Fruit fly (Drosophila melanogaster) whole organism, pupa: ENCODE data around the gene CG8677.

Experiments used
- CG13204 ChIP-seq: fragments of 200-800 bp; sonication (Bioruptor generic); optimal IDR thresholded peaks from 2 replicates; lab custom pipeline; 2018; ENCODE audit warnings: missing biosample characterization, mild to moderate bottlenecking, missing genetic modification characterization, moderate library complexity
- CG14655 ChIP-seq: fragments of 200-800 bp; sonication (Bioruptor generic); optimal IDR thresholded peaks from 3 replicates; lab custom pipeline; 2017; ENCODE audit warnings: mild to moderate bottlenecking, missing biosample characterization, missing genetic modification reagents, missing genetic modification characterization
- CG15710 ChIP-seq: fragments of 200-800 bp; sonication (Bioruptor generic); optimal IDR thresholded peaks from 2 replicates; lab custom pipeline; 2018; ENCODE audit warnings: missing biosample characterization, mild to moderate bottlenecking, missing genetic modification characterization, moderate library complexity
- CG17806 ChIP-seq: fragments of 200-800 bp; sonication (Bioruptor generic); optimal IDR thresholded peaks from 2 replicates; lab custom pipeline; 2018; ENCODE audit warnings: missing biosample characterization, mild to moderate bottlenecking, missing genetic modification characterization, moderate library complexity
- CG32121 ChIP-seq: fragments of 200-800 bp; sonication (Bioruptor generic); IDR thresholded peaks from 2 replicates; pipeline ENCODE4 v1.3.6; 2022; ENCODE audit warnings: missing biosample characterization, missing genetic modification characterization
- CG34367 ChIP-seq: fragments of 200-800 bp; sonication (Bioruptor generic); optimal IDR thresholded peaks from 2 replicates; lab custom pipeline; 2018; ENCODE audit warnings: missing biosample characterization, mild to moderate bottlenecking, missing genetic modification characterization
- CG8159 ChIP-seq: fragments of 200-800 bp; sonication (Bioruptor generic); optimal IDR thresholded peaks from 3 replicates; lab custom pipeline; 2018; ENCODE audit warnings: missing biosample characterization, mild to moderate bottlenecking, missing genetic modification characterization, moderate library complexity
- Snoo ChIP-seq: fragments of 200-800 bp; sonication (Bioruptor generic); optimal IDR thresholded peaks from 3 replicates; lab custom pipeline; 2017; ENCODE audit warnings: missing biosample characterization, mild to moderate bottlenecking, missing genetic modification characterization, inconsistent platforms

DNA sequence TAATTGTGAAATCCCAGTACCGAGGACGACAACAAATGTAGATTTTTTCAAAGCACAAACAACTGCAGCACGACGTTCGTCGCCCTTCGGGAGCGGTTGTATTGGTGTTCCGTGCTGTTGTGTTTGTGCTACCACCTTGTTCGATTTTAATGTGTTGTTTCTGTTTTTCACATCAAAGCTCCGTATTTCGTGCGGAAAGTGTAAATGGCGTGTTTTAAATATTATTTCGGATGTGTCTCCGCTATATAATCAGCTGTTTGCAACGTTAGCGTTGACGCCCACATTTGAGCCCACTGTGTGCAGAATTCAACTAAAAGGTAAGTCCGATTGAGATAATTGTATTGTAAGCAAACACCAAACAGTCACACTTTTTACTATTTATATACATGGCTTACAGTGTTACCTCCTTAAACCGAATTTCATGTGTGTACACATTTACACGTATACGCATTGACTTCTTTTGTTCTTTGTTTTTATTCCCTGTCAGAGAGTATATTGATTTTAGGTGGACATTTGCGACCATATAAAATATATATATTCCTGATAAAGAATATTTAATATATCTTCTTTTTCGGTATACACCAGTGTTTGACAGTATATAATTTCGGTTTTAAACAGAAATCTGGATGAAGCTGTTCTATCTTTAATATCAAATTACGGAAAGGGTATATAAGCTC is 42.5 kb downstream of the CG8677 start:
- TF ChIP-seq CG14655 = no peak
- no peak for TF ChIP-seq CG8159 (tag; lab: Kevin White, UChicago)
- peak; percentile 4 for TF ChIP-seq CG17806 (tag; lab: Kevin White, UChicago)
- no peak for TF ChIP-seq CG13204 (GFP tag; lab: Kevin White, UChicago)
- TF ChIP-seq CG32121 (GFP tag; lab: Robert Waterston, UW) = no peak
- no peak for TF ChIP-seq CG15710 (tag; lab: Kevin White, UChicago)
- no peak for TF ChIP-seq CG34367 (tag; lab: Kevin White, UChicago)
- no peak for TF ChIP-seq Snoo
